Worm (Caenorhabditis elegans) whole organism, young adult: ENCODE results near the gene C45G9.14.

Experiments
- B0019.2 ChIP-seq: fragments of 200-800 bp; sonication (Bioruptor generic); conservative IDR thresholded peaks from 2 replicates; pipeline ENCODE4 v1.3.6; 2022; ENCODE audit warnings: missing genetic modification reagents, missing genetic modification characterization, missing compliant biosample characterization
- B0035.1 ChIP-seq: sonication (generic microtip); optimal IDR thresholded peaks from 2 replicates; lab custom pipeline; 2016; ENCODE audit warnings: missing genetic modification characterization, mild to moderate bottlenecking, missing compliant biosample characterization, missing genotype, missing genetic modification reagents
- F22D6.2 ChIP-seq: sonication (generic microtip); optimal IDR thresholded peaks from 2 replicates; lab custom pipeline; 2016; ENCODE audit warnings: mild to moderate bottlenecking, missing genetic modification characterization, missing compliant biosample characterization
- F37B4.10 ChIP-seq: fragments of 200-800 bp; sonication (Bioruptor generic); IDR thresholded peaks from 2 replicates; pipeline ENCODE4 v1.3.6; 2022; ENCODE audit warnings: missing genetic modification characterization, missing compliant biosample characterization
- F57A8.1 ChIP-seq: fragments of 200-800 bp; sonication (Bioruptor generic); optimal IDR thresholded peaks from 2 replicates; lab custom pipeline; 2018; ENCODE audit warnings: mild to moderate bottlenecking, missing genetic modification characterization, moderate library complexity, missing compliant biosample characterization
- K12H6.12 ChIP-seq: fragments of 200-800 bp; sonication (Bioruptor generic); optimal IDR thresholded peaks from 2 replicates; lab custom pipeline; 2018; ENCODE audit warnings: mild to moderate bottlenecking, missing genetic modification characterization, missing compliant biosample characterization
- T26A5.8 ChIP-seq: sonication (generic microtip); optimal IDR thresholded peaks from 2 replicates; lab custom pipeline; 2016; ENCODE audit warnings: missing genetic modification characterization, missing compliant biosample characterization
- Y53G8AR.9 ChIP-seq: fragments of 200-800 bp; sonication (Bioruptor generic); conservative IDR thresholded peaks from 2 replicates; pipeline ENCODE4 v1.3.6; 2022; ENCODE audit warnings: missing genetic modification reagents, missing genetic modification characterization, missing compliant biosample characterization
- Y56A3A.18 ChIP-seq: fragments of 200-800 bp; sonication (Bioruptor generic); IDR thresholded peaks from 2 replicates; pipeline ENCODE4 v1.3.6; 2022; ENCODE audit warnings: missing genetic modification reagents, missing genetic modification characterization, missing compliant biosample characterization
- Y67H2A.10 ChIP-seq: fragments of 200-800 bp; sonication (Bioruptor generic); conservative IDR thresholded peaks from 2 replicates; pipeline ENCODE4 v1.3.6; 2022; ENCODE audit warnings: missing genetic modification reagents, missing genetic modification characterization, missing compliant biosample characterization
- akir-1 ChIP-seq: fragments of 200-800 bp; sonication (Bioruptor generic); optimal IDR thresholded peaks from 2 replicates; lab custom pipeline; 2018; ENCODE audit warnings: mild to moderate bottlenecking, missing genetic modification characterization, moderate library complexity, missing compliant biosample characterization
- attf-3 ChIP-seq: fragments of 200-800 bp; sonication (Bioruptor generic); conservative IDR thresholded peaks from 2 replicates; pipeline ENCODE4 v1.3.6; 2022; ENCODE audit warnings: missing genetic modification reagents, missing genetic modification characterization, missing compliant biosample characterization
- attf-5 ChIP-seq: fragments of 200-800 bp; sonication (Bioruptor generic); optimal IDR thresholded peaks from 2 replicates; lab custom pipeline; 2018; ENCODE audit warnings: mild to moderate bottlenecking, missing genetic modification characterization, missing compliant biosample characterization
- attf-6 ChIP-seq: fragments of 200-800 bp; sonication (Bioruptor generic); IDR thresholded peaks from 2 replicates; pipeline ENCODE4 v1.3.6; 2022; ENCODE audit warnings: missing genetic modification reagents, missing genetic modification characterization, missing compliant biosample characterization
- ccch-3 ChIP-seq: fragments of 200-800 bp; sonication (Bioruptor generic); optimal IDR thresholded peaks from 2 replicates; lab custom pipeline; 2018; ENCODE audit warnings: mild to moderate bottlenecking, missing genetic modification characterization, missing compliant biosample characterization
- cebp-1 ChIP-seq, 2 experiments: fragments of 200-800 bp in 1 of 2; sonication (Bioruptor generic) in 1 of 2; sonication (generic microtip) in 1 of 2; IDR thresholded peaks in 1 of 2; optimal IDR thresholded peaks in 1 of 2; 2 replicates each; pipeline versions ENCODE4 v1.3.6 to Lab custom; 2017 to 2022; ENCODE audit warnings: missing compliant biosample characterization in 2 of 2, missing genetic modification characterization in 2 of 2, mild to moderate bottlenecking in 1 of 2, missing genetic modification reagents in 1 of 2, moderate library complexity in 1 of 2
- ceh-100 ChIP-seq: fragments of 200-800 bp; sonication (Bioruptor generic); IDR thresholded peaks from 2 replicates; pipeline ENCODE4 v1.3.6; 2022; ENCODE audit warnings: missing genetic modification reagents, missing genetic modification characterization, missing compliant biosample characterization
- ceh-40 ChIP-seq: fragments of 200-800 bp; sonication (Bioruptor generic); IDR thresholded peaks from 2 replicates; pipeline ENCODE4 v1.3.6; 2022; ENCODE audit warnings: missing genetic modification characterization, missing compliant biosample characterization
- die-1 ChIP-seq: sonication (generic microtip); optimal IDR thresholded peaks from 2 replicates; lab custom pipeline; 2016; ENCODE audit warnings: missing genotype, mild to moderate bottlenecking, missing genetic modification characterization, missing compliant biosample characterization
- egl-18 ChIP-seq: fragments of 200-800 bp; sonication (Bioruptor generic); IDR thresholded peaks from 2 replicates; pipeline ENCODE4 v1.3.6; 2022; ENCODE audit warnings: missing genetic modification reagents, missing genetic modification characterization, missing compliant biosample characterization
- ets-4 ChIP-seq: fragments of 200-800 bp; sonication (Bioruptor generic); optimal IDR thresholded peaks from 2 replicates; lab custom pipeline; 2018; ENCODE audit warnings: mild to moderate bottlenecking, missing genetic modification characterization, missing compliant biosample characterization
- fkh-3 ChIP-seq: sonication (generic microtip); optimal IDR thresholded peaks from 2 replicates; lab custom pipeline; 2016; ENCODE audit warnings: mild to moderate bottlenecking, missing genetic modification characterization, missing compliant biosample characterization
- gei-17 ChIP-seq: fragments of 200-800 bp; sonication (Bioruptor generic); optimal IDR thresholded peaks from 2 replicates; lab custom pipeline; 2018; ENCODE audit warnings: mild to moderate bottlenecking, missing genetic modification characterization, missing compliant biosample characterization
- him-1 ChIP-seq: sonication (generic microtip); optimal IDR thresholded peaks from 2 replicates; lab custom pipeline; 2016; ENCODE audit warnings: missing genotype, missing genetic modification reagents, missing genetic modification characterization, missing compliant biosample characterization
- hmg-1.2 ChIP-seq: fragments of 200-800 bp; sonication (Bioruptor generic); IDR thresholded peaks from 2 replicates; pipeline ENCODE4 v1.3.6; 2022; ENCODE audit warnings: missing genetic modification reagents, missing genetic modification characterization, missing compliant biosample characterization
- let-526 ChIP-seq: fragments of 200-800 bp; sonication (Bioruptor generic); IDR thresholded peaks from 2 replicates; pipeline ENCODE4 v1.3.6; 2022; ENCODE audit warnings: missing genetic modification reagents, missing genetic modification characterization, missing compliant biosample characterization
- lin-40 ChIP-seq: sonication (generic microtip); optimal IDR thresholded peaks from 2 replicates; lab custom pipeline; 2016; ENCODE audit warnings: missing genetic modification characterization, mild to moderate bottlenecking, missing compliant biosample characterization, missing genotype, missing genetic modification reagents
- lin-54 ChIP-seq: fragments of 200-800 bp; sonication (Bioruptor generic); optimal IDR thresholded peaks from 2 replicates; lab custom pipeline; 2018; ENCODE audit warnings: mild to moderate bottlenecking, missing genetic modification characterization, missing compliant biosample characterization
- mes-4 ChIP-seq: sonication (generic microtip); optimal IDR thresholded peaks from 2 replicates; lab custom pipeline; 2016; ENCODE audit warnings: missing genotype, missing genetic modification characterization, missing compliant biosample characterization
- mxl-1 ChIP-seq: sonication (generic microtip); optimal IDR thresholded peaks from 2 replicates; lab custom pipeline; 2016; ENCODE audit warnings: missing genetic modification characterization, missing compliant biosample characterization
- nfyb-1 ChIP-seq: fragments of 200-800 bp; sonication (Bioruptor generic); IDR thresholded peaks from 2 replicates; pipeline ENCODE4 v1.3.6; 2022; ENCODE audit warnings: missing genetic modification reagents, missing genetic modification characterization, missing compliant biosample characterization
- nhr-120 ChIP-seq: fragments of 200-800 bp; sonication (Bioruptor generic); IDR thresholded peaks from 2 replicates; pipeline ENCODE4 v1.3.6; 2022; ENCODE audit warnings: missing genetic modification characterization, missing compliant biosample characterization
- nhr-179 ChIP-seq: sonication (generic microtip); optimal IDR thresholded peaks from 2 replicates; lab custom pipeline; 2016; ENCODE audit warnings: mild to moderate bottlenecking, missing genetic modification characterization, missing compliant biosample characterization
- pbrm-1 ChIP-seq: fragments of 200-800 bp; sonication (Bioruptor generic); IDR thresholded peaks from 2 replicates; pipeline ENCODE4 v1.3.6; 2022; ENCODE audit warnings: missing genetic modification reagents, missing genetic modification characterization, missing compliant biosample characterization
- pha-4 ChIP-seq: fragments of 150-350 bp; sonication (generic microtip); optimal IDR thresholded peaks from 2 replicates; lab custom pipeline; 2014; ENCODE audit warnings: missing biosample characterization, missing genetic modification reagents, missing genetic modification characterization
- sdz-38 ChIP-seq: sonication (generic microtip); optimal IDR thresholded peaks from 2 replicates; lab custom pipeline; 2016; ENCODE audit warnings: missing genotype, missing genetic modification characterization, missing compliant biosample characterization
- sea-2 ChIP-seq: fragments of 200-800 bp; sonication (Bioruptor generic); IDR thresholded peaks from 2 replicates; pipeline ENCODE4 v1.3.6; 2022; ENCODE audit warnings: missing genetic modification characterization, missing compliant biosample characterization
- snpc-3.4 ChIP-seq: sonication (generic microtip); optimal IDR thresholded peaks from 2 replicates; lab custom pipeline; 2017; ENCODE audit warnings: missing genetic modification characterization, mild to moderate bottlenecking, missing compliant biosample characterization, antibody characterized with exemption, moderate library complexity, missing genotype, missing genetic modification reagents
- tlf-1 ChIP-seq: fragments of 200-800 bp; sonication (Bioruptor generic); optimal IDR thresholded peaks from 2 replicates; lab custom pipeline; 2018; ENCODE audit warnings: mild to moderate bottlenecking, missing genetic modification characterization, missing compliant biosample characterization
- zfh-2 ChIP-seq: fragments of 200-800 bp; sonication (Bioruptor generic); conservative IDR thresholded peaks from 2 replicates; pipeline ENCODE4 v1.3.6; 2022; ENCODE audit warnings: missing genetic modification reagents, missing genetic modification characterization, missing compliant biosample characterization
- ztf-22 ChIP-seq: fragments of 200-800 bp; sonication (Bioruptor generic); optimal IDR thresholded peaks from 2 replicates; lab custom pipeline; 2018; ENCODE audit warnings: mild to moderate bottlenecking, missing genetic modification characterization, moderate library complexity, missing compliant biosample characterization
- ztf-6 ChIP-seq: fragments of 200-800 bp; sonication (Bioruptor generic); IDR thresholded peaks from 2 replicates; pipeline ENCODE4 v1.3.6; 2022; ENCODE audit warnings: missing genetic modification reagents, missing genetic modification characterization, missing compliant biosample characterization

The C45G9.14 gene

DNA sequence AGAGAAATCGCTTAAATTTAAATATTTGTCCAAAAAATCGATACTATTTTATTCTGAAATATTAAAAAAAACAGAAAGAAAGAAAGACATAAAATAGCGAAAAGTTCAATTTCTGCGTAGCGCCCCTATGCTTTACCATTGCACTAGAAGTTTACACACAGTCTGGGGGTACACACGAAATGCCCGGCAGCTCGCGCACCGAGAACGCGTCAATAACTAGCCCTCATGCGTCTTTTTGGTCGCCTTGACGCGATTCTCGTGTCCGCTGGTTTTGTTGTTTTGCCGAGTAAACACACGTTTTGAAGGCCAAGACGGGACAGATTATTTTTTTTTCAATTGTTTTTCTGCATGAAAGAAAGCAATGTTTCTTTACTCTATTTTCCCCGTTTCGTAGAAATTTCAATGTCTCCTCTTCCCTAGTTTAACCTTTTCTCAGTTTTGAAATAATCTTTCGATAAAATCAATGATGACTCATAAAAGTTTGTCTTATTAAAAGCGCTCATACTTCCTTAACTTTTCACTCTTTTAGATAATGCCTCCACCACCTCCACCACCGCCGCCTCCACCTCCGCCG is 26.6 kb upstream of the C45G9.14 start, which contains the start of gene wip-1 (continued):
- TF ChIP-seq tlf-1 (GFP tag; lab: Kevin White, UChicago) (peak; percentile 99), Y53G8AR.9 (GFP tag; lab: Robert Waterston, UW) (peak; percentile 98), die-1 (tag; lab: Kevin White, UChicago) (peak; percentile 72), him-1 (tag; lab: Kevin White, UChicago) (peak; percentile 84), K12H6.12 (tag; lab: Kevin White, UChicago) (peak; percentile 97), sea-2 (GFP tag; lab: Robert Waterston, UW) (peak; percentile 87), attf-6 (GFP tag; lab: Robert Waterston, UW) (peak; percentile 83), mes-4 (tag; lab: Kevin White, UChicago) (no peak), F57A8.1 (GFP tag; lab: Kevin White, UChicago) (peak; percentile 80), fkh-3 (tag; lab: Kevin White, UChicago) (peak; percentile 21), akir-1 (GFP tag; lab: Kevin White, UChicago) (peak; percentile 59), Y67H2A.10 (GFP tag; lab: Robert Waterston, UW) (peak; percentile 89), nfyb-1 (GFP tag; lab: Robert Waterston, UW) (peak; percentile 98), mxl-1 (peak; percentile 37), ccch-3 (GFP tag; lab: Kevin White, UChicago) (no peak), pha-4 (tag; lab: Kevin White, UChicago) (peak; percentile 80), zfh-2 (GFP tag; lab: Robert Waterston, UW) (peak; percentile 97), attf-5 (peak; percentile 100), egl-18 (peak; percentile 86)

DNA sequence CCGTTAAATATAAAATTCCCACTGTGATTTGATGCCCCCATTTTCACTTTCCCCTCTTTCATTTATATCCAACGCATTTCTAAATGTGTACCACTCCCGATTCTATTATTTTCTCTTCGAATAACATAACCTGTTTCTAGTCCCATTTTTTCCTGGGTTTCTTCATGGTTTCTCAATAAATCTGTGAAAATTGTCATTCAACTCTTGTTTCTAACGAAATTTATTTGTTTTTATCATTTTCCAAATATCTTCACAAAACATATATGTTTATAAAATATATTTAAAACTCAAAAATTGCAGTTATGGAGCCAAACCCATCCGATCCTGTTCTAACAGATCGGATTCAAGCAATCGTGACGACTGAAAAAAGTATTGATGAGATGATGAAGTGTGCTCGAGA is 23.9 kb upstream of the C45G9.14 start, which contains the start of gene mdt-11:
TSS of gene mdt-11 (plus strand) at position 301 of the 400 bp plus-strand sequence.
- TF ChIP-seq ceh-100, result no peak
- no peak for TF ChIP-seq B0019.2 (GFP tag; lab: Robert Waterston, UW)
- no peak for TF ChIP-seq T26A5.8
- no peak for TF ChIP-seq K12H6.12 (tag; lab: Kevin White, UChicago)
- TF ChIP-seq ztf-22, result no peak
- TF ChIP-seq nhr-179 (tag; lab: Kevin White, UChicago), result no peak
- TF ChIP-seq ets-4 (GFP tag; lab: Kevin White, UChicago), result no peak
- TF ChIP-seq let-526, result no peak
- TF ChIP-seq gei-17 (GFP tag; lab: Kevin White, UChicago), result no peak
- TF ChIP-seq nhr-120 (GFP tag; lab: Robert Waterston, UW), result no peak
- no peak for TF ChIP-seq F37B4.10 (GFP tag; lab: Robert Waterston, UW)
- no peak for TF ChIP-seq lin-40 (tag; lab: Kevin White, UChicago)
- TF ChIP-seq sdz-38, result no peak
- TF ChIP-seq, all 124 proteins: peak for 0

DNA sequence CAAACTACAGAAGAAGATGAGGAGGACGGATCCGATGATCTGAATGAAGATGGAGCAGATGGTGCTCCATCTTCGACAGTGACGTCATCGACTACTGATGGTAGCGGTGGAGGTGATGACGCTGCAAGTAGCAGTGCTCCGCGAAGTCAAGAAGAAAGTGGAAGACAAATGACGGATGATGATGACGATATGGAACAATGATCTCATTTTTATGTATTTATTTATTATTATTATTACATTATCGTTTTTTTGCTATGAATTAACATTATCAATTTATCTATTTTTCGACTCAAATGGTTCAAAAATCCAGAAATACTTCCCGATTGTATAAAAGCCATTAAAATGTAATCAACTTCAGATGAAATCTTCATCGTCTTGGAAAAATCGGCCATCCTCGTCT is 23.1 kb upstream of the C45G9.14 start, which contains the start of gene R144.3:
TSS of gene R144.3 (plus strand) at position 301 of the 400 bp plus-strand sequence.
- TF ChIP-seq F22D6.2 (tag; lab: Kevin White, UChicago) (no peak), attf-5 (no peak), lin-54 (GFP tag; lab: Kevin White, UChicago) (no peak), snpc-3.4 (no peak), attf-3 (GFP tag; lab: Robert Waterston, UW) (no peak), die-1 (tag; lab: Kevin White, UChicago) (no peak), ztf-6 (no peak), cebp-1 (GFP tag; IDR thresholded peaks at IDR 0.05; lab: Robert Waterston, UW) (no peak), cebp-1 (tag; optimal IDR thresholded peaks at IDR 0.05; lab: Kevin White, UChicago) (no peak), pbrm-1 (GFP tag; lab: Robert Waterston, UW) (no peak), hmg-1.2 (GFP tag; lab: Robert Waterston, UW) (no peak), sea-2 (GFP tag; lab: Robert Waterston, UW) (no peak), Y56A3A.18 (GFP tag; lab: Robert Waterston, UW) (no peak), B0035.1 (tag; lab: Kevin White, UChicago) (no peak), ceh-40 (GFP tag; lab: Robert Waterston, UW) (no peak)
- TF ChIP-seq, all 124 proteins: peak for 0
